Worm (Caenorhabditis elegans): ENCODE data around the gene sde-2.

Gene sde-2

DNA sequence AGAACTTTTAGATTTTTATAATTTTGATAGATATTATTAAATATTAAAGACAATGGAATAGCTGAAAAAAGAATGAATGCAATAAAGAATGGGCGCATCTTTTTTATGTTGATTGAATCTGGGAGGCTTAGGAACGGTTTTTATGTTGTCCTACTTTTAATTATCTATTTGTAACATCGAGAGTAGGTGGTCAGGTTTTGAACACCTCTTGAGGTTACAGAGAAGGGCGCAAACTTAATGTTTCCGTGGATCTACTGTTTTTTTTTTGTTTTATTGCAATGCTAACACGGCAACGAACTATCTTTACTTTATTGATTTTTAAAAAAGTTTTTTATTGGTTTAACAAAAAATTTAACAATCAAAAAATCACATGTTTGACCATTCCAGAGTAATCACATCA, 13.5 kb upstream of the sde-2 start, which contains the start of gene F53F4.7:
Gene F53F4.7, minus strand, starts transcription at position 101 of the 400 bp plus-strand sequence.
- TF ChIP-seq nhr-25 (tag; optimal IDR thresholded peaks at IDR 0.05), result no peak
- no peak for TF ChIP-seq lsy-2 (tag; optimal IDR thresholded peaks at IDR 0.05)
- TF ChIP-seq mab-5 (tag; optimal IDR thresholded peaks at IDR 0.05), result no peak
- TF ChIP-seq mbf-1 (tag; optimal IDR thresholded peaks at IDR 0.05), result no peak
- TF ChIP-seq nhr-77 (tag; optimal IDR thresholded peaks at IDR 0.05), result no peak
- TF ChIP-seq peb-1 (tag; optimal IDR thresholded peaks at IDR 0.05), result no peak
- no peak for TF ChIP-seq blmp-1 (tag; optimal IDR thresholded peaks at IDR 0.05; ENCODE audit: insufficient read depth)
- no peak for TF ChIP-seq ceh-82 (tag; optimal IDR thresholded peaks at IDR 0.05)
- TF ChIP-seq sma-9 (GFP tag; optimal IDR thresholded peaks at IDR 0.05), result no peak
- no peak for TF ChIP-seq sma-9 (tag; optimal IDR thresholded peaks at IDR 0.05)
- no peak for TF ChIP-seq snpc-4 (tag; optimal IDR thresholded peaks at IDR 0.05)
- TF ChIP-seq mdl-1 (tag; optimal IDR thresholded peaks at IDR 0.05), result no peak
- no peak for TF ChIP-seq Y55F3AM.14 (GFP tag; optimal IDR thresholded peaks at IDR 0.05)
- no peak for TF ChIP-seq alr-1 (tag; optimal IDR thresholded peaks at IDR 0.05)
- no peak for TF ChIP-seq skn-1 (tag; optimal IDR thresholded peaks at IDR 0.05)
- no peak for TF ChIP-seq nhr-11 (tag; optimal IDR thresholded peaks at IDR 0.05)
- no peak for TF ChIP-seq ztf-11 (tag; optimal IDR thresholded peaks at IDR 0.05)
- TF ChIP-seq lin-39 (tag; optimal IDR thresholded peaks at IDR 0.05), result no peak
- no peak for TF ChIP-seq sma-3 (GFP tag; optimal IDR thresholded peaks at IDR 0.05)

DNA sequence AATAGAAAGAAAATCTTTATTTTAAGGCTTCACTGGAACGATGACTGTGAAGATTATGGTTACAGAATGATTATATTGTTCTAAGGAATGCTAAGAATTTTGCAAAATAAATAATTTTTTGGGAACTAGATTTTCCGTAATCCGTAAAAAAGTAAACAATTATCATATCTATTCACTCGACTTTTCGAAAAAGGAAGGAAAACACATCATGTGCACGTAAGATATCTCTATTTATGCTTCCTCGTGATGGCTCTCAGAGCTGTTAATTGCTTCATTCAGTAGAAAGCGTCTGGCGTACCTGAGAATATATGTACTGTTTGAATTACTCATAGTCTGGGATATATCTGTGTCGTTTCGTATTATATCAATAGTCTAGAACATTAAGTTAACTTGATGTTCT, 7.6 kb upstream of the sde-2 start, which contains the start of gene srd-11:
Gene srd-11, minus strand, starts transcription at position 101 of the 400 bp plus-strand sequence.
- TF ChIP-seq C34F6.9 (tag; optimal IDR thresholded peaks at IDR 0.05) (no peak), mbf-1 (tag; optimal IDR thresholded peaks at IDR 0.05) (no peak), nhr-6 (tag; optimal IDR thresholded peaks at IDR 0.05) (no peak), ceh-82 (tag; optimal IDR thresholded peaks at IDR 0.05) (no peak), unc-55 (GFP tag; optimal IDR thresholded peaks at IDR 0.05) (no peak), mdl-1 (tag; optimal IDR thresholded peaks at IDR 0.05) (no peak), aly-2 (tag; optimal IDR thresholded peaks at IDR 0.05) (no peak), nhr-237 (tag; optimal IDR thresholded peaks at IDR 0.05) (no peak)

DNA sequence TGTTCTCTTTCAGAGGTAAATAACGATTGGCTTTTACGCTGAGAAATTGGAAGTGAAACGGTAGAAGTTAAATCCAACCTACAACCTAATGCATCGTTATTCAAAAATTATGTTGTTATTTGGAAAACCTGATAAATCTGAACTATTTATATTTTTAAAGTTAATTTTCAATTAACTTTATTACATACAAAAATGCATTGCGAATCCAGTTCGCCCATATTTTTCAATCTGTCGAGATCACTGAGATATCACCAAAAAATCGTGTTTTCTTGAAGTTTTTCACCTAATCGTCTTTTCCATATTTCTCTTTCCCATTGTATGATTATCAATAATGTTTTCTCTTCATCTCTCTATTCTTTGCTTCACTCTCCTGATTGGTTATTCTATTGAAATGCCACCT, 6.7 kb upstream of the sde-2 start, which contains the start of gene F53F4.15:
Gene F53F4.15, plus strand, starts transcription at position 301 of the 400 bp plus-strand sequence.
- TF ChIP-seq nhr-10 (tag; optimal IDR thresholded peaks at IDR 0.05), result no peak
- TF ChIP-seq nhr-77 (tag; optimal IDR thresholded peaks at IDR 0.05), result no peak
- no peak for TF ChIP-seq elt-1 (tag; optimal IDR thresholded peaks at IDR 0.05)
- no peak for TF ChIP-seq C34F6.9 (tag; optimal IDR thresholded peaks at IDR 0.05)
- no peak for TF ChIP-seq unc-62 (GFP tag; optimal IDR thresholded peaks at IDR 0.05)
- TF ChIP-seq snpc-4 (tag; optimal IDR thresholded peaks at IDR 0.05), result no peak

DNA sequence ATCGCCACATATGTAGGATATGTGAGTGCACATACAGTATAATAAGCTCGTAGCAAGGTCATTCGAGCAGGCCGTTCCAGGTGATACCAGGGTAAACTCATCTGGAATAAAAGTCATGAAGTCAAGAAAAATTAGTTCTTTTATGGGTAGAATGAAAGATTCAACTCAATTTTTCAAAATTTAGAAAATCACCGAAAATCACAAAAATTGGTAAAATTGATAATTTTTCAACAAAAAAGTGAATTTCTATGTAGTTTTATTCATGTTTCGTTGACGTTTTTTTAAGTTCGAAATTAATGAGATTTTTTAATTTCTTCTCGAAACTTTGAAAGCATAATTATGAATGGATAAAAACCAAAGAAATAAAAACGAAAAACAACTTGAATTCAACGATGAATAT, 5.7 kb upstream of the sde-2 start, which contains the start of gene F53F4.16:
Gene F53F4.16, minus strand, starts transcription at position 101 of the 400 bp plus-strand sequence.
- TF ChIP-seq Y55F3AM.14 (GFP tag; optimal IDR thresholded peaks at IDR 0.05) (no peak), R02D3.7 (tag; optimal IDR thresholded peaks at IDR 0.05) (no peak), blmp-1 (tag; optimal IDR thresholded peaks at IDR 0.05; ENCODE audit: insufficient read depth) (no peak), nhr-25 (tag; optimal IDR thresholded peaks at IDR 0.05) (no peak), lin-11 (tag; optimal IDR thresholded peaks at IDR 0.05) (no peak), nhr-21 (tag; optimal IDR thresholded peaks at IDR 0.05) (no peak), alr-1 (tag; optimal IDR thresholded peaks at IDR 0.05) (no peak), lin-13 (GFP tag; optimal IDR thresholded peaks at IDR 0.05) (no peak), sma-9 (GFP tag; optimal IDR thresholded peaks at IDR 0.05) (no peak), sma-9 (tag; optimal IDR thresholded peaks at IDR 0.05) (no peak), nhr-12 (tag; optimal IDR thresholded peaks at IDR 0.05) (no peak), skn-1 (tag; optimal IDR thresholded peaks at IDR 0.05) (no peak), lin-39 (tag; optimal IDR thresholded peaks at IDR 0.05) (no peak), C34F6.9 (tag; optimal IDR thresholded peaks at IDR 0.05) (no peak)

DNA sequence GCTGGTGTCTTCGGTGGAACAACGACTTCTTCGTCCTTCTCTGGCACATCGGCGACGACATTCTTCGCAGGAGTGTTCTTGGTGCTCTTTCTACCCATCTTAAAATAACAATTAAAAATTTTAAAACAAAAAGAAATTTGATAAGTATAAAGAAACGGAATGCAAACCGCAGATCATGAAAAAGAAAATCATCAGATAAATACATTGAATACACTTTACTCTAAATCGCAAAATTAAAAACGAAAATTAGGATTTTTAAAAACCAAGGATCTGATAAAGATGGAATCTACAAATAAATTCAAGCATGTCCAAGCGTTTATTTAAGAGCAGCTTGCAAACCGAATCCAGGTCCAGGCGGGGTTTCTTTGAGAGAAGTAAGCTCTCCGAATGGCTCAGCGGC, 2.9 kb upstream of the sde-2 start, which contains the start of gene F53F4.11:
Gene F53F4.11, minus strand, starts transcription at position 101 of the 400 bp plus-strand sequence.
- TF ChIP-seq dmd-4 (tag; optimal IDR thresholded peaks at IDR 0.05) (no peak), lin-13 (GFP tag; optimal IDR thresholded peaks at IDR 0.05) (no peak), nhr-10 (tag; optimal IDR thresholded peaks at IDR 0.05) (no peak), R02D3.7 (tag; optimal IDR thresholded peaks at IDR 0.05) (no peak), ceh-16 (tag; optimal IDR thresholded peaks at IDR 0.05) (no peak), sma-3 (GFP tag; optimal IDR thresholded peaks at IDR 0.05) (no peak), nhr-21 (tag; optimal IDR thresholded peaks at IDR 0.05) (no peak), nhr-129 (tag; optimal IDR thresholded peaks at IDR 0.05) (no peak), nhr-237 (tag; optimal IDR thresholded peaks at IDR 0.05) (no peak), peb-1 (tag; optimal IDR thresholded peaks at IDR 0.05) (no peak), sem-4 (tag; optimal IDR thresholded peaks at IDR 0.05) (no peak), lsy-2 (tag; optimal IDR thresholded peaks at IDR 0.05) (no peak), ama-1 (optimal IDR thresholded peaks at IDR 0.05) (no peak), ZK546.5 (tag; optimal IDR thresholded peaks at IDR 0.05) (no peak), nhr-6 (tag; optimal IDR thresholded peaks at IDR 0.05) (no peak), elt-3 (tag; optimal IDR thresholded peaks at IDR 0.05) (no peak), C34F6.9 (tag; optimal IDR thresholded peaks at IDR 0.05) (no peak), mdl-1 (tag; optimal IDR thresholded peaks at IDR 0.05) (no peak), mab-5 (tag; optimal IDR thresholded peaks at IDR 0.05) (no peak), mbf-1 (tag; optimal IDR thresholded peaks at IDR 0.05) (no peak)

Measured in whole organism, L2 larva.